Fruit fly (Drosophila melanogaster) whole organism, embryonic: ENCODE results near the gene osk.

ENCODE experiments used
- Adf1 ChIP-seq: fragments of 200-800 bp; sonication (Bioruptor generic); IDR thresholded peaks from 2 replicates; pipeline ENCODE4 v1.3.6; 2022; ENCODE audit warnings: missing biosample characterization, missing genetic modification characterization
- Atf-2 ChIP-seq: fragments of 200-800 bp; sonication (Bioruptor generic); optimal IDR thresholded peaks from 2 replicates; lab custom pipeline; 2016; ENCODE audit warnings: missing biosample characterization, missing genetic modification characterization
- Bgb ChIP-seq: fragments of 200-800 bp; sonication (Bioruptor generic); IDR thresholded peaks from 2 replicates; pipeline ENCODE4 v1.3.6; 2022; ENCODE audit warnings: missing biosample characterization, missing genetic modification characterization; ENCODE audit not compliant: partially characterized antibody
- CG10654 ChIP-seq: fragments of 200-800 bp; sonication (Bioruptor generic); optimal IDR thresholded peaks from 2 replicates; lab custom pipeline; 2016; ENCODE audit warnings: missing biosample characterization, missing genetic modification characterization
- CG12155 ChIP-seq: fragments of 200-800 bp; sonication (Bioruptor generic); optimal IDR thresholded peaks from 3 replicates; lab custom pipeline; 2016; ENCODE audit warnings: missing biosample characterization, missing genetic modification characterization
- CG12942 ChIP-seq: fragments of 200-800 bp; sonication (Bioruptor generic); optimal IDR thresholded peaks from 3 replicates; lab custom pipeline; 2016; ENCODE audit warnings: missing biosample characterization, missing genetic modification characterization
- CG15479 ChIP-seq: fragments of 200-800 bp; sonication (Bioruptor generic); optimal IDR thresholded peaks from 3 replicates; lab custom pipeline; 2019; ENCODE audit warnings: missing biosample characterization, mild to moderate bottlenecking, missing genetic modification characterization, moderate library complexity
- CG16813 ChIP-seq: fragments of 200-800 bp; sonication (Bioruptor generic); IDR thresholded peaks from 3 replicates; pipeline ENCODE4 v1.3.6; 2022; ENCODE audit warnings: missing biosample characterization, missing genetic modification characterization; ENCODE audit not compliant: partially characterized antibody
- CG17802 ChIP-seq: fragments of 200-800 bp; sonication (Bioruptor generic); optimal IDR thresholded peaks from 2 replicates; lab custom pipeline; 2018; ENCODE audit warnings: missing biosample characterization, mild to moderate bottlenecking, missing genetic modification characterization, moderate library complexity
- CG2712 ChIP-seq: fragments of 200-800 bp; optimal IDR thresholded peaks from 3 replicates; lab custom pipeline; 2019; ENCODE audit warnings: missing biosample characterization, mild to moderate bottlenecking, missing genetic modification characterization, moderate library complexity
- CG30403 ChIP-seq: fragments of 200-800 bp; sonication (Bioruptor generic); optimal IDR thresholded peaks from 3 replicates; lab custom pipeline; 2016; ENCODE audit warnings: missing biosample characterization, missing genetic modification characterization
- CG34422 ChIP-seq: fragments of 200-800 bp; sonication (Bioruptor generic); IDR thresholded peaks from 3 replicates; pipeline ENCODE4 v1.3.6; 2022; ENCODE audit warnings: missing biosample characterization, missing genetic modification characterization
- CG4282 ChIP-seq: fragments of 200-800 bp; sonication (Bioruptor generic); optimal IDR thresholded peaks from 2 replicates; lab custom pipeline; 2016; ENCODE audit warnings: missing biosample characterization, missing genetic modification characterization
- CG4424 ChIP-seq: fragments of 200-800 bp; sonication (Bioruptor generic); optimal IDR thresholded peaks from 3 replicates; lab custom pipeline; 2016; ENCODE audit warnings: missing biosample characterization, missing genetic modification characterization
- CG6175 ChIP-seq: fragments of 200-800 bp; sonication (Bioruptor generic); IDR thresholded peaks from 3 replicates; pipeline ENCODE4 v1.3.6; 2022; ENCODE audit warnings: missing biosample characterization, missing genetic modification characterization
- CG6254 ChIP-seq: fragments of 200-800 bp; sonication (Bioruptor generic); optimal IDR thresholded peaks from 3 replicates; lab custom pipeline; 2017; ENCODE audit warnings: mild to moderate bottlenecking, missing biosample characterization, missing genetic modification reagents, missing genetic modification characterization
- CG6689 ChIP-seq: fragments of 200-800 bp; sonication (Bioruptor generic); IDR thresholded peaks from 2 replicates; pipeline ENCODE4 v1.3.6; 2022; ENCODE audit warnings: missing biosample characterization, missing genetic modification characterization
- CG7928 ChIP-seq: fragments of 200-800 bp; sonication (Bioruptor generic); optimal IDR thresholded peaks from 2 replicates; lab custom pipeline; 2017; ENCODE audit warnings: missing biosample characterization, mild to moderate bottlenecking, missing genetic modification characterization
- Chrac-16 ChIP-seq: fragments of 200-800 bp; sonication (Bioruptor generic); optimal IDR thresholded peaks from 3 replicates; lab custom pipeline; 2016; ENCODE audit warnings: missing biosample characterization, missing genetic modification characterization
- CrebB ChIP-seq: fragments of 200-800 bp; sonication (Bioruptor generic); optimal IDR thresholded peaks from 3 replicates; lab custom pipeline; 2018; ENCODE audit warnings: missing biosample characterization, mild to moderate bottlenecking, missing genetic modification characterization
- ERR ChIP-seq: fragments of 200-800 bp; sonication (Bioruptor generic); optimal IDR thresholded peaks from 2 replicates; lab custom pipeline; 2016; ENCODE audit warnings: missing biosample characterization, missing genetic modification characterization
- Fer3 ChIP-seq: fragments of 200-800 bp; sonication (Bioruptor generic); optimal IDR thresholded peaks from 2 replicates; lab custom pipeline; 2018; ENCODE audit warnings: missing biosample characterization, mild to moderate bottlenecking, missing genetic modification characterization, moderate library complexity
- Gug ChIP-seq: fragments of 200-800 bp; sonication (Bioruptor generic); IDR thresholded peaks from 4 replicates; pipeline ENCODE4 v1.3.6; 2022; ENCODE audit warnings: missing biosample characterization, missing genetic modification characterization
- HLH4C ChIP-seq: fragments of 200-800 bp; sonication (Bioruptor generic); IDR thresholded peaks from 3 replicates; pipeline ENCODE4 v1.3.6; 2022; ENCODE audit warnings: missing biosample characterization, missing genetic modification characterization; ENCODE audit not compliant: partially characterized antibody
- Hey ChIP-seq: fragments of 200-800 bp; sonication (Bioruptor generic); optimal IDR thresholded peaks from 3 replicates; lab custom pipeline; 2018; ENCODE audit warnings: missing biosample characterization, mild to moderate bottlenecking, missing genetic modification characterization
- Lim3 ChIP-seq: fragments of 200-800 bp; sonication (Bioruptor generic); IDR thresholded peaks from 2 replicates; pipeline ENCODE4 v1.3.6; 2022; ENCODE audit warnings: missing biosample characterization, missing genetic modification characterization
- Nf-YC ChIP-seq: fragments of 200-800 bp; optimal IDR thresholded peaks from 3 replicates; lab custom pipeline; 2019; ENCODE audit warnings: missing biosample characterization, mild to moderate bottlenecking, missing genetic modification characterization, moderate library complexity
- Taf1 ChIP-seq: fragments of 200-800 bp; sonication (Bioruptor generic); IDR thresholded peaks from 2 replicates; pipeline ENCODE4 v1.3.6; 2022; ENCODE audit warnings: missing biosample characterization, missing genetic modification characterization
- ara ChIP-seq: fragments of 200-800 bp; sonication (Bioruptor generic); IDR thresholded peaks from 2 replicates; pipeline ENCODE4 v1.3.6; 2022; ENCODE audit warnings: missing biosample characterization, missing genetic modification characterization
- bab2 ChIP-seq: fragments of 200-800 bp; sonication (Bioruptor generic); optimal IDR thresholded peaks from 2 replicates; lab custom pipeline; 2016; ENCODE audit warnings: missing biosample characterization, missing genetic modification characterization
- bigmax ChIP-seq: fragments of 200-800 bp; sonication (Bioruptor generic); optimal IDR thresholded peaks from 2 replicates; lab custom pipeline; 2018; ENCODE audit warnings: missing biosample characterization, mild to moderate bottlenecking, missing genetic modification characterization
- cg ChIP-seq: fragments of 200-800 bp; sonication (Bioruptor generic); optimal IDR thresholded peaks from 3 replicates; lab custom pipeline; 2019; ENCODE audit warnings: missing biosample characterization, mild to moderate bottlenecking, missing genetic modification characterization, moderate library complexity
- chinmo ChIP-seq: fragments of 200-800 bp; sonication (Bioruptor generic); IDR thresholded peaks from 4 replicates; pipeline ENCODE4 v1.3.6; 2022; ENCODE audit warnings: missing biosample characterization, missing genetic modification characterization; ENCODE audit not compliant: partially characterized antibody
- ci ChIP-seq: fragments of 200-800 bp; sonication (Bioruptor generic); IDR thresholded peaks from 3 replicates; pipeline ENCODE4 v1.3.6; 2022; ENCODE audit warnings: missing biosample characterization, missing genetic modification characterization
- croc ChIP-seq: fragments of 200-800 bp; sonication (Bioruptor generic); conservative IDR thresholded peaks from 3 replicates; pipeline ENCODE4 v1.3.6; 2022; ENCODE audit warnings: missing biosample characterization, missing genetic modification characterization
- eyg ChIP-seq: fragments of 200-800 bp; sonication (Bioruptor generic); optimal IDR thresholded peaks from 3 replicates; lab custom pipeline; 2016; ENCODE audit warnings: missing biosample characterization, missing genetic modification characterization
- fd64A ChIP-seq: fragments of 200-800 bp; sonication (Bioruptor generic); optimal IDR thresholded peaks from 3 replicates; lab custom pipeline; 2018; ENCODE audit warnings: missing biosample characterization, mild to moderate bottlenecking, missing genetic modification characterization
- gt ChIP-seq: fragments of 200-800 bp; sonication (Bioruptor generic); IDR thresholded peaks from 2 replicates; pipeline ENCODE4 v1.3.6; 2022; ENCODE audit warnings: missing biosample characterization, missing genetic modification characterization
- hbn ChIP-seq: fragments of 200-800 bp; sonication (Bioruptor generic); IDR thresholded peaks from 2 replicates; pipeline ENCODE4 v1.3.6; 2022; ENCODE audit warnings: missing biosample characterization, missing genetic modification characterization; ENCODE audit not compliant: partially characterized antibody
- hth ChIP-seq: fragments of >200 bp; optimal IDR thresholded peaks from 2 replicates; lab custom pipeline; 2017; ENCODE audit warnings: inconsistent platforms
- jumu ChIP-seq: fragments of 200-800 bp; sonication (Bioruptor generic); optimal IDR thresholded peaks from 3 replicates; lab custom pipeline; 2016; ENCODE audit warnings: missing biosample characterization, missing genetic modification characterization
- knrl ChIP-seq: fragments of 200-800 bp; sonication (Bioruptor generic); IDR thresholded peaks from 3 replicates; pipeline ENCODE4 v1.3.6; 2022; ENCODE audit warnings: missing biosample characterization, missing genetic modification characterization; ENCODE audit not compliant: partially characterized antibody
- nmo ChIP-seq: fragments of 200-800 bp; sonication (Bioruptor generic); optimal IDR thresholded peaks from 2 replicates; lab custom pipeline; 2018; ENCODE audit warnings: missing biosample characterization, mild to moderate bottlenecking, missing genetic modification characterization, moderate library complexity
- odd ChIP-seq: fragments of 200-800 bp; sonication (Bioruptor generic); optimal IDR thresholded peaks from 2 replicates; lab custom pipeline; 2017; ENCODE audit warnings: missing biosample characterization, mild to moderate bottlenecking, missing genetic modification characterization
- onecut ChIP-seq: fragments of 200-800 bp; sonication (Bioruptor generic); IDR thresholded peaks from 2 replicates; pipeline ENCODE4 v1.3.6; 2022; ENCODE audit warnings: missing biosample characterization, missing genetic modification characterization
- pho ChIP-seq: fragments of 200-800 bp; sonication (Bioruptor generic); optimal IDR thresholded peaks from 2 replicates; lab custom pipeline; 2016; ENCODE audit warnings: missing biosample characterization, missing genetic modification characterization
- sisA ChIP-seq: fragments of 200-800 bp; sonication (Bioruptor generic); IDR thresholded peaks from 2 replicates; pipeline ENCODE4 v1.3.6; 2022; ENCODE audit warnings: missing biosample characterization, missing genetic modification characterization
- sob ChIP-seq: fragments of 200-800 bp; sonication (Bioruptor generic); IDR thresholded peaks from 2 replicates; pipeline ENCODE4 v1.3.6; 2022; ENCODE audit warnings: missing biosample characterization, missing genetic modification characterization
- ssp ChIP-seq: fragments of 200-800 bp; sonication (Bioruptor generic); IDR thresholded peaks from 2 replicates; pipeline ENCODE4 v1.3.6; 2022; ENCODE audit warnings: missing biosample characterization, missing genetic modification characterization
- vvl ChIP-seq: fragments of 200-800 bp; sonication (Bioruptor generic); IDR thresholded peaks from 2 replicates; pipeline ENCODE4 v1.3.6; 2022; ENCODE audit warnings: missing biosample characterization, missing genetic modification characterization

The osk gene

DNA sequence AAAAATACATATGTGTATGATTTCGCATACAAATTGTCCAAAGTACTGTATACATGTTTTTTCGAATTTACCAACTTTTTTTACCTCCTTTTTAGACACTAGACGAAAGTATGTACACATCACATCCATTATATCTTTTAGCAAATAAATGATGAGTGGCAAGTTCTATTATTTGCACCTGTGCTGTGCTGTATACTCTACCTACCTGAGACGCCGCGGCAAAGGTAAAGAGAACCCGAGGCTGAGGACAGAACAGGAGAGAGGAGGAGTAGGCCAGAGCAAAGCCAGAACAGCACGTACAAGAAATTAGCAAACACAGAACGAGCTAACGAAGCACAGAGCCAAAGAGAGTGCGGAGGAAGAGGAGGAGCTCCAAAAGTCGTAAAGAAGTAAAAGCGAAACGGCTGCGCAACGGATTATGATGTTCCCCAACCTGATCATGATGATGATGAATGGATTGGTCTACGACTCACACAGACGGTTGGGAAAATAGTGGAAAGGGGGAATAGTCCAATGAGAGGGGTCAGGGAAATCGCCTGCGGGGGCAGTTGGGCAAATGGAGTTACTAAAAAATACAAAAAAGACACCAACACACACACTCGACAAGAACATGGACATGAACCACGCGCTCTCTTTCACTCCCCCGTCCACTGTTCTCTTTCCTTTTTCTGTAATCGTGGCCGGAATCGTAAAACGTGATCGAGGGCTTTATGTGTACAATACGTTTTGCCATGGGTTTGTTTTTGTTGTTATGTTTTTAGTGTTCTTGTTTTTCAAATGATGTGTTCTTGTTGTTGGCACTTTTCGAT lies 6.9 kb upstream of the osk start (continued):
- TF ChIP-seq Gug (GFP tag; lab: Robert Waterston, UW) (peak; percentile 73; the same call in 2 of the 4 replicates), CG6689 (peak; percentile 68), CG2712 (tag; lab: Kevin White, UChicago) (peak; percentile 94), hth (lab: Kevin White, UChicago) (no peak), CrebB (tag; lab: Kevin White, UChicago) (no peak), CG4282 (peak; percentile 39), Chrac-16 (GFP tag; lab: Kevin White, UChicago) (peak; percentile 78), CG12155 (GFP tag; lab: Kevin White, UChicago) (peak; percentile 48), hbn (GFP tag; lab: Robert Waterston, UW) (no peak), Lim3 (GFP tag; lab: Robert Waterston, UW) (no peak), CG6175 (GFP tag; lab: Robert Waterston, UW) (peak; percentile 59; the same call in 1 of the 3 replicates), ERR (peak; percentile 52), CG17802 (tag; lab: Kevin White, UChicago) (peak; percentile 19), CG12942 (GFP tag; lab: Kevin White, UChicago) (peak; percentile 56), CG7928 (GFP tag; lab: Kevin White, UChicago) (no peak), Taf1 (GFP tag; lab: Robert Waterston, UW) (no peak), CG15479 (peak; percentile 57), ssp (GFP tag; lab: Robert Waterston, UW) (peak; percentile 60), bab2 (GFP tag; lab: Kevin White, UChicago) (peak; percentile 61), CG30403 (peak; percentile 76), CG6254 (GFP tag; lab: Kevin White, UChicago) (peak; percentile 77), CG4424 (GFP tag; lab: Kevin White, UChicago) (peak; percentile 80), knrl (no peak), Bgb (GFP tag; lab: Robert Waterston, UW) (no peak), Adf1 (GFP tag; lab: Robert Waterston, UW) (no peak), gt (GFP tag; lab: Robert Waterston, UW) (0 out of 2 replicates have a peak, but pooled peaks have one; percentile 15), bigmax (GFP tag; lab: Kevin White, UChicago) (no peak), ara (GFP tag; lab: Robert Waterston, UW) (peak; percentile 89), CG16813 (no peak), jumu (GFP tag; lab: Kevin White, UChicago) (peak; percentile 73), Hey (tag; lab: Kevin White, UChicago) (no peak), nmo (peak; percentile 84), Nf-YC (tag; lab: Kevin White, UChicago) (peak; percentile 39), ci (peak; percentile 51; the same call in 1 of the 3 replicates), cg (peak; percentile 51), HLH4C (GFP tag; lab: Robert Waterston, UW) (no peak), vvl (GFP tag; lab: Robert Waterston, UW) (peak; percentile 77), sisA (GFP tag; lab: Robert Waterston, UW) (peak; percentile 42), CG10654 (peak; percentile 23), pho (peak; percentile 67), chinmo (GFP tag; lab: Robert Waterston, UW) (no peak), CG34422 (GFP tag; lab: Robert Waterston, UW) (no peak), eyg (GFP tag; lab: Kevin White, UChicago) (no peak), fd64A (GFP tag; lab: Kevin White, UChicago) (peak; percentile 74), croc (GFP tag; lab: Robert Waterston, UW) (peak; percentile 74), Atf-2 (peak; percentile 83), sob (GFP tag; lab: Robert Waterston, UW) (peak; percentile 50; the same call in 1 of the 2 replicates), Fer3 (tag; lab: Kevin White, UChicago) (peak; percentile 76), onecut (GFP tag; lab: Robert Waterston, UW) (peak; percentile 55; the same call in 1 of the 2 replicates), odd (GFP tag; lab: Kevin White, UChicago) (peak; percentile 50)
